Fruit fly (Drosophila melanogaster) whole organism, wandering third instar larva: Measurements from ENCODE around the gene CG14411.

Experiments used
- Abd-B ChIP-seq: fragments of >200 bp; optimal IDR thresholded peaks from 2 replicates; lab custom pipeline; 2017; ENCODE audit warnings: missing biosample characterization, missing genetic modification characterization
- CG32264 ChIP-seq: fragments of 200-800 bp; sonication (Bioruptor generic); optimal IDR thresholded peaks from 2 replicates; lab custom pipeline; 2016; ENCODE audit warnings: missing biosample characterization, missing genetic modification characterization
- CG9705 ChIP-seq: fragments of 200-800 bp; sonication (Bioruptor generic); optimal IDR thresholded peaks from 2 replicates; lab custom pipeline; 2018; ENCODE audit warnings: missing biosample characterization, mild to moderate bottlenecking, missing genetic modification characterization
- Dfd ChIP-seq: fragments of >200 bp; optimal IDR thresholded peaks from 2 replicates; lab custom pipeline; 2017; ENCODE audit warnings: missing biosample characterization, missing genetic modification characterization
- Dif ChIP-seq: fragments of 200-275, 200-300 bp; sonication (Bioruptor generic); optimal IDR thresholded peaks from 2 replicates; lab custom pipeline; 2018; ENCODE audit warnings: missing biosample characterization, missing genetic modification characterization; ENCODE audit not compliant: partially characterized antibody
- Hr78 ChIP-seq: fragments of >200 bp; optimal IDR thresholded peaks from 2 replicates; lab custom pipeline; 2017; ENCODE audit warnings: missing biosample characterization, missing genetic modification characterization
- Hr83 ChIP-seq: fragments of 200-300 bp; sonication (Bioruptor generic); optimal IDR thresholded peaks from 2 replicates; lab custom pipeline; 2016; ENCODE audit warnings: missing biosample characterization, mild to moderate bottlenecking, missing genetic modification characterization, moderate library complexity; ENCODE audit not compliant: poor library complexity, severe bottlenecking
- Jra ChIP-seq: sonication (Bioruptor generic); optimal IDR thresholded peaks from 2 replicates; lab custom pipeline; 2016; ENCODE audit warnings: missing biosample characterization, missing genetic modification characterization
- Mio ChIP-seq: sonication (Bioruptor generic); optimal IDR thresholded peaks from 2 replicates; lab custom pipeline; 2016; ENCODE audit warnings: missing biosample characterization, missing genetic modification characterization
- Myc ChIP-seq: fragments of >200 bp; optimal IDR thresholded peaks from 2 replicates; lab custom pipeline; 2017
- N ChIP-seq: fragments of >200 bp; optimal IDR thresholded peaks from 2 replicates; lab custom pipeline; 2018; ENCODE audit warnings: missing biosample characterization, missing external identifiers, missing genetic modification characterization
- OdsH ChIP-seq: fragments of 200-800 bp; sonication (Bioruptor generic); optimal IDR thresholded peaks from 2 replicates; lab custom pipeline; 2016; ENCODE audit warnings: missing biosample characterization, mild to moderate bottlenecking, missing genetic modification characterization
- Rel ChIP-seq, 2 experiments: fragments of 200-800 bp; sonication (Bioruptor generic) in 1 of 2; optimal IDR thresholded peaks; 2 replicates in 1 of 2; 3 replicates in 1 of 2; lab custom pipeline; 2016 to 2019; ENCODE audit warnings: mild to moderate bottlenecking in 2 of 2, missing biosample characterization in 2 of 2, missing genetic modification characterization in 2 of 2, moderate library complexity in 1 of 2
- Vsx2 ChIP-seq: fragments of 200-300, 225-300 bp; sonication (Bioruptor generic); optimal IDR thresholded peaks from 2 replicates; lab custom pipeline; 2018; ENCODE audit warnings: missing biosample characterization, missing genetic modification characterization; ENCODE audit not compliant: partially characterized antibody
- br ChIP-seq: fragments of 200-800 bp; sonication (Bioruptor generic); optimal IDR thresholded peaks from 2 replicates; lab custom pipeline; 2016; ENCODE audit warnings: missing biosample characterization, missing genetic modification characterization
- dmrt93B ChIP-seq: fragments of 200-800 bp; sonication (Bioruptor generic); optimal IDR thresholded peaks from 2 replicates; lab custom pipeline; 2018; ENCODE audit warnings: missing biosample characterization, mild to moderate bottlenecking, missing genetic modification characterization
- dsf ChIP-seq: sonication (Bioruptor generic); optimal IDR thresholded peaks from 2 replicates; lab custom pipeline; 2016; ENCODE audit warnings: missing biosample characterization, missing genetic modification characterization, borderline replicate concordance
- ey ChIP-seq: fragments of 200-800 bp; sonication (Bioruptor generic); optimal IDR thresholded peaks from 2 replicates; lab custom pipeline; 2016; ENCODE audit warnings: missing biosample characterization, missing genetic modification characterization
- foxo ChIP-seq, 2 experiments: fragments of 200-800 bp; sonication (Bioruptor generic); optimal IDR thresholded peaks; 2 replicates in 1 of 2; 3 replicates in 1 of 2; lab custom pipeline; 2016 to 2017; ENCODE audit warnings: missing biosample characterization in 2 of 2, missing genetic modification characterization in 2 of 2
- fru ChIP-seq: fragments of 200-800 bp; sonication (Bioruptor generic); optimal IDR thresholded peaks from 3 replicates; lab custom pipeline; 2016; ENCODE audit warnings: missing biosample characterization, mild to moderate bottlenecking, missing genetic modification characterization
- h ChIP-seq: fragments of 200-800 bp; sonication (Bioruptor generic); optimal IDR thresholded peaks from 3 replicates; lab custom pipeline; 2016; ENCODE audit warnings: missing biosample characterization, mild to moderate bottlenecking, missing genetic modification characterization
- lola ChIP-seq: fragments of >200 bp; optimal IDR thresholded peaks from 2 replicates; lab custom pipeline; 2017; ENCODE audit warnings: missing biosample characterization, missing genetic modification characterization
- pan ChIP-seq: fragments of >200 bp; optimal IDR thresholded peaks from 2 replicates; lab custom pipeline; 2017
- psq ChIP-seq: fragments of 200-800 bp; sonication (Bioruptor generic); optimal IDR thresholded peaks from 3 replicates; lab custom pipeline; 2017; ENCODE audit warnings: missing biosample characterization, mild to moderate bottlenecking, missing genetic modification characterization, moderate library complexity
- rgr ChIP-seq: fragments of 200-800 bp; sonication (Bioruptor generic); optimal IDR thresholded peaks from 3 replicates; lab custom pipeline; 2016; ENCODE audit warnings: missing biosample characterization, mild to moderate bottlenecking, missing genetic modification characterization
- sage ChIP-seq: fragments of 200-800 bp; sonication (Bioruptor generic); optimal IDR thresholded peaks from 2 replicates; lab custom pipeline; 2016; ENCODE audit warnings: missing biosample characterization, mild to moderate bottlenecking, missing genetic modification characterization
- usp ChIP-seq: fragments of >200 bp; optimal IDR thresholded peaks from 2 replicates; lab custom pipeline; 2017; ENCODE audit warnings: missing biosample characterization, missing genetic modification characterization
- woc ChIP-seq: sonication (Bioruptor generic); optimal IDR thresholded peaks from 2 replicates; lab custom pipeline; 2016; ENCODE audit warnings: missing biosample characterization, mild to moderate bottlenecking, missing genetic modification characterization

The CG14411 gene

DNA sequence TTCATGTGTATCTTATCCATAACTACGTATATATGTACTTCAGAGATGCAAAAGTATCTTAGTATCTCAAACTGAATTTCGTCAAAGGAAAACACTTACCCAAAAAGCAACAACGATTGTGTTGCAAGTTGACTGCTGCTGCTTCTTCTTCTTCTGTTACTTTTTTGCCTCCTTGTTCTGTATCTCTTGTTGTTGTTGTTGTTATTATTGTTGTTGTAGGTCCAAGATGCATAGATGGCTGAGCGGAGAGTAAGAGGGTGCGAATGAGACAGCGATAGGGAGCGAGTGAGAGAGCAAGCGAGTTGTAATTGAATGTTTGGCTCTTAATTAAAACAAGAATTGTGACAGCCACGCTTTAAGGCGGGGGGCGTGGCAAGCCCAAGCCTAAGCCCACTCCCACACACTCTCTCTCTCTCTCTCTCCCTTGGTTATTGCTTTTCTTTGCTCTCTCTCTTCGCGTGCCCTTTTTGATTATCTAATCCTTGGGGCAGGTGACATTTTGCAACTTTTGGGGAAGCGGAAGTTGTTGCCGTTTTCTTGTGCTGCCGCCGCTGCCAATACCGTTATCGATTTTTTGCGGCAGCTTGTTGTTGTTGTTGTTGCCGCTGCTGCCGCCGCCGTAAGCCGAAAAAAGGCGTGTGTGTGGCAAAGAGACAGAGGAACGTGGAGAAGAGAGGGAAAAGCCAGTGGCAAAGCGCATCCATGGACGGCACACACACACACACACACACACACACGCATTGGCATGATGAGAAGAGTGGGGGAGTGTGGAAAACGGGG is 7.6 kb upstream of the CG14411 start:
- peak; percentile 75 for TF ChIP-seq psq
- TF ChIP-seq Mio (GFP tag; lab: Kevin White, UChicago), result no peak
- peak; percentile 19 for TF ChIP-seq Dif (GFP tag; lab: Kevin White, UChicago)

DNA sequence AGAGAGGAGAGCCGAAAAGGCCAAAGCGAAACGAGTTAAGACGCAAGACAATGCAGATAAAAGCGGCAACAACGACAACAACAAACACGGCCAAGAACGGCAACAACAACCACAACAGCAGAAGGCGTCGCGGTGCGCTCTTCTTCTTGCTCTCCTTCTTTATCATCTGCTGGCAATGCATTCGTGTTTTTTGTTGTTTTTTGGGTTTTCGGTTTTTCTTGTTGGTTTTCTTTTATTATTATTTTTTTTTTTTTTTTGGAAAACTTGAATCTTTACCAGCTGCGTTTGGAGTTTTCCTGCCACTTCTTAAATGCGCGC is 7.0 kb upstream of the CG14411 start:
- TF ChIP-seq sage (GFP tag; lab: Kevin White, UChicago) (no peak), psq (peak; percentile 63)

DNA sequence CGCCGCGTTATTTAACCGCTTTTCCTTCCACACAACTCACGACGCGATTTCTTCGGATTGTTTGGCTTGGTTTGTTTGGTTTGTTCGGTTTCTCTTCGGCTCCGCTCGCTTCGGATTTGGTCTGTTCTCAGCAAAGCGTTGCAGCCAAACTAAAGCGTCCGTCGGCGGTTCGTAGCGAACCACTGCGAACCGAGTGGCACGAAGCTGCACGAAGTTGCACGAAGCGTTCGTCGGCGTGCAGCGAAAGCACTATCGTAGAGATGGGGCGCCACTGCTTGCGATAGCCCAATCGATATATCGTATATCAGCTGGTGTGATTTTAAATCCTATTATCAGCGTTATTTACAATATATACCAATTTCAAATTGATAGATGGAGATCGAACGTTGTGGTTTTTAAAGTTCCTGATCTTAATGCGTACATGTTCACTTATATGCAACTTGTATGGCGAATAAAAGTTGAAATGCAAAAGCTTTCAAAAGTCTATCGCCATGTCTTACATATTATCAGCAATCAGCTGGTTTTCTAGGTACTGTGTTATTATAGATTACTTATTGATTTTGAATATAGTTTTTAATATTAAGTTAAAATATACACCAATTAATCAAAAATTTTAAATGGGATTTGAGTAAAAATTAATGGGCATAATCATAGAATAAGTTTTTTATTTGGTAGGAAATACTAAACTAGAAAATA is 6.4 kb upstream of the CG14411 start, which contains the start of gene rut:
TSS of gene rut (minus strand) at position 152 of the 696 bp plus-strand sequence.
- peak; percentile 20 for TF ChIP-seq rgr (GFP tag; lab: Kevin White, UChicago)
- TF ChIP-seq CG9705 (GFP tag; lab: Kevin White, UChicago), result no peak
- peak in 1 of 2 experiments; percentile 5 for TF ChIP-seq foxo (GFP tag; optimal IDR thresholded peaks at IDR 0.05; lab: Kevin White, UChicago)
- no peak for TF ChIP-seq pan
- TF ChIP-seq woc (GFP tag; lab: Kevin White, UChicago), result peak; percentile 82
- TF ChIP-seq Myc, result no peak
- TF ChIP-seq dsf (GFP tag; lab: Kevin White, UChicago), result no peak
- no peak for TF ChIP-seq Hr78 (GFP tag; lab: Kevin White, UChicago)
- no peak for TF ChIP-seq Dif (GFP tag; lab: Kevin White, UChicago)
- peak; percentile 67 for TF ChIP-seq Hr83 (GFP tag; lab: Kevin White, UChicago)
- TF ChIP-seq h (GFP tag; lab: Kevin White, UChicago), result peak; percentile 35
- TF ChIP-seq Jra, result peak; percentile 42
- TF ChIP-seq br (GFP tag; lab: Kevin White, UChicago), result no peak
- TF ChIP-seq fru (GFP tag; lab: Kevin White, UChicago), result peak; percentile 11

DNA sequence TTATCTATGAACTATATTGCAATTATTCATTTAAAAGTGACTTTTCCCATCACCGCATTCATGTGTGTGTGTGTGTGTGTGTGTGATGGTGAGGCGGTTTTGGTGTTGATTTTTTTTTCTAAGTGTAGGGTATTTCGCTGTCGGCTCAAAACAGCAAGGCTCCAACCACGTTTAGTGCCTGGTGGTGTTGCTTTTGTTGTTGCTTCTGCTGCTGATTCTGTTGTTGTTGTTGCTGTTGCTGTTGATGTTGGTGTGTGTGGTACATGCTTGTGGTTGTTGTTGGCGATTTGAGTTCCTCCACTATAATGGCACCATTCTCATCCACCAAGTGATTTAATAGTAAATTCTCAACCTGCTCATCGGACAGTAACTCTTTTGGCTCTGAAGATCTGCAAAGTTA is 4.8 kb upstream of the CG14411 start:
- TF ChIP-seq rgr (GFP tag; lab: Kevin White, UChicago) (no peak), lola (GFP tag; lab: Kevin White, UChicago) (no peak), Dfd (GFP tag; lab: Kevin White, UChicago) (peak; percentile 64), OdsH (GFP tag; lab: Kevin White, UChicago) (no peak)

DNA sequence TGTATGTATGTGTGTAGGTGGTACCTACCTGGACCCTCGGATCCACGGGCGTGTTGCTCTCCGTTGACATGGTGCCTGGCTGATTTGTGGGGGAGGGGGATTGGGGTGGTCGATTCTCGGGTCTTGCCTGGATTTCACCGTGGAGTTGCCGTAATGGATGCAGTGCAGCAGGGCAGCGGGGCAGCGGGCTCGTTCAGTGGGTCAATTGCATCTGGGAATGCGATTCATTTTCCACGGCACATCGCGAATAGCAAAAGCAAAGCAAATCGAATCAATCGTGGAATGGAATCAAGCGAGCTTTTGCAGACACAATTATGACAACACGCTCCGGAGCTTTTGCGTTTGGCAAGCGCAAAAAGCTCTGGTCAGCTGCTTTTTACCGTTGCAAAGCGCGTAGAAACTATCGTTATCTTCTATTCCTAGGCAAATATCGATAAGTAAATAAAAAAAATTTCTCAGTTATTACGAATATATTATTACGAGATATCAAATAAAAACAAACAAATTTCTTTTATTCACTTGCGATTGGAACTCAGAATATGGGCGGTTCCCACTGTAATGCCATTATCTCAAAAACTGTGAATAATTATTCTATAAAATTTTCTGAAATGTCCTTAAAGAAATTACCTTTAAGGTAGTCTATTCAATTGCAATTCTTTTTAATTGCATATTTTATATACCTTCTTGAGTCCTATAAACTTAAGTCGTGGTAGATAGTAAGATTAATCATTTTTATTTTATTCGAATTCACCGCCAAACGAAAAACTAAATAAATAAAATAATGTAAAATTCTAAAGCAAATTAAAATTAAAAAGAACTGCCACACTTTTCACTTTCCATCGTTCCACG is 510 bp upstream of the CG14411 start, which contains the start of gene CG14408:
TSS of gene CG14408 (minus strand) at position 321 of the 849 bp plus-strand sequence.
- TF ChIP-seq usp (GFP tag; lab: Kevin White, UChicago), result no peak
- TF ChIP-seq Mio (GFP tag; lab: Kevin White, UChicago), result no peak
- peak; percentile 61 for TF ChIP-seq woc (GFP tag; lab: Kevin White, UChicago)
- TF ChIP-seq, all 38 proteins: peak for 1

DNA sequence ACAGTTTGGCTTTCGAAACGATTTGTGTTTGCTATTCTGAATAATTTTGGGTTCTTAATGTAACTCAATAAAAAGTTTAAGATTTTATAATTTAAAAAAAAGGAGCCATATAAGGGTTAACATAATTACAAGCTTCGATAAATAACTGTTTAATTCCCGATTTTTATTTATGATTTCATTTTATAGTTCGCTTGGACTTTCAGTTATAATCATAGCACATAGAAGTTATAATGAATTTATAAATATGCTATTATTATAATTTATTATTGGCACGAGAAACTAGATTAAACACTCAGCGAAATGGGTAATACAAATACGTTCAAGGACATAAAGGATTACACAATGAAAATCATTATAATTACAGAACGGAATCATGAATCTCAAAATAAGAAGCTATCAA is 4.0 kb downstream of the CG14411 start, which contains the start of gene CG14410:
TSS of gene CG14410 (plus strand) at position 301 of the 400 bp plus-strand sequence.
- TF ChIP-seq Abd-B (GFP tag; lab: Kevin White, UChicago), result no peak
- no peak for TF ChIP-seq dsf (GFP tag; lab: Kevin White, UChicago)
- no peak for TF ChIP-seq N (GFP tag; lab: Kevin White, UChicago)
- TF ChIP-seq rgr (GFP tag; lab: Kevin White, UChicago), result no peak
- TF ChIP-seq ey (GFP tag; lab: Kevin White, UChicago), result no peak
- TF ChIP-seq usp (GFP tag; lab: Kevin White, UChicago), result no peak
- no peak for TF ChIP-seq Vsx2 (GFP tag; lab: Kevin White, UChicago)
- TF ChIP-seq CG32264 (GFP tag; lab: Kevin White, UChicago), result no peak
- no peak for TF ChIP-seq Rel (GFP tag; optimal IDR thresholded peaks at IDR 0.05; lab: Kevin White, UChicago)
- no peak for TF ChIP-seq Rel (tag; optimal IDR thresholded peaks at IDR 0.05; lab: Kevin White, UChicago)
- no peak for TF ChIP-seq Mio (GFP tag; lab: Kevin White, UChicago)
- TF ChIP-seq dmrt93B (GFP tag; lab: Kevin White, UChicago), result no peak
- TF ChIP-seq Dfd (GFP tag; lab: Kevin White, UChicago), result no peak
- TF ChIP-seq sage (GFP tag; lab: Kevin White, UChicago), result no peak
